Worm (Caenorhabditis elegans) whole organism, mixed stage, embryonic: ENCODE data around the gene atgp-2.

ENCODE experiments used
- lin-13 ChIP-seq: fragments of 150-350 bp; optimal IDR thresholded peaks from 2 replicates; lab custom pipeline; 2014; ENCODE audit warnings: missing biosample characterization, missing genetic modification characterization
- nhr-28 ChIP-seq: fragments of 150-350 bp; optimal IDR thresholded peaks from 2 replicates; lab custom pipeline; 2014; ENCODE audit warnings: missing biosample characterization, missing genetic modification characterization

ce11 chrII:14611307-14611706 is 32.6 kb downstream of the atgp-2 start:
- no peak for TF ChIP-seq lin-13 (tag; lab: Kevin White, UChicago)
- TF ChIP-seq nhr-28 (tag; lab: Kevin White, UChicago) = no peak
